Worm (Caenorhabditis elegans) whole organism, young adult: ENCODE data around the gene C10F3.7.

Experiments used
- F52B5.7 ChIP-seq: sonication (generic microtip); optimal IDR thresholded peaks from 2 replicates; lab custom pipeline; 2016; ENCODE audit warnings: mild to moderate bottlenecking, missing genetic modification characterization, missing compliant biosample characterization
- T26A5.8 ChIP-seq: sonication (generic microtip); optimal IDR thresholded peaks from 2 replicates; lab custom pipeline; 2016; ENCODE audit warnings: missing genetic modification characterization, missing compliant biosample characterization
- ZK185.1 ChIP-seq: sonication (generic microtip); optimal IDR thresholded peaks from 2 replicates; lab custom pipeline; 2016; ENCODE audit warnings: mild to moderate bottlenecking, missing genetic modification characterization, missing compliant biosample characterization; ENCODE audit not compliant: poor library complexity, severe bottlenecking
- ceh-27 ChIP-seq: fragments of 200-800 bp; sonication (Bioruptor generic); optimal IDR thresholded peaks from 2 replicates; lab custom pipeline; 2018; ENCODE audit warnings: mild to moderate bottlenecking, missing genetic modification characterization, moderate library complexity, missing compliant biosample characterization
- ceh-79 ChIP-seq: sonication (generic microtip); optimal IDR thresholded peaks from 2 replicates; lab custom pipeline; 2017; ENCODE audit warnings: mild to moderate bottlenecking, missing genetic modification characterization, missing compliant biosample characterization
- die-1 ChIP-seq: sonication (generic microtip); optimal IDR thresholded peaks from 2 replicates; lab custom pipeline; 2016; ENCODE audit warnings: missing genotype, mild to moderate bottlenecking, missing genetic modification characterization, missing compliant biosample characterization
- hlh-12 ChIP-seq: sonication (generic microtip); optimal IDR thresholded peaks from 2 replicates; lab custom pipeline; 2016; ENCODE audit warnings: missing genetic modification characterization, missing compliant biosample characterization
- snpc-1.1 ChIP-seq: sonication (generic microtip); optimal IDR thresholded peaks from 2 replicates; lab custom pipeline; 2017; ENCODE audit warnings: missing genetic modification characterization, mild to moderate bottlenecking, missing compliant biosample characterization, antibody characterized with exemption, moderate library complexity, missing genotype, missing genetic modification reagents; ENCODE audit not compliant: insufficient read depth
- somi-1 ChIP-seq: fragments of 200-800 bp; sonication (Bioruptor generic); optimal IDR thresholded peaks from 2 replicates; lab custom pipeline; 2018; ENCODE audit warnings: mild to moderate bottlenecking, missing genetic modification characterization, missing compliant biosample characterization
- unc-62 ChIP-seq: fragments of 150-350 bp; optimal IDR thresholded peaks from 2 replicates; lab custom pipeline; 2014; ENCODE audit warnings: missing biosample characterization, missing genetic modification reagents, missing genetic modification characterization
- ztf-18 ChIP-seq: sonication (generic microtip); optimal IDR thresholded peaks from 2 replicates; lab custom pipeline; 2016; ENCODE audit warnings: missing genotype, mild to moderate bottlenecking, missing genetic modification characterization, missing compliant biosample characterization
- ztf-6 ChIP-seq: fragments of 200-800 bp; sonication (Bioruptor generic); IDR thresholded peaks from 2 replicates; pipeline ENCODE4 v1.3.6; 2022; ENCODE audit warnings: missing genetic modification reagents, missing genetic modification characterization, missing compliant biosample characterization

DNA sequence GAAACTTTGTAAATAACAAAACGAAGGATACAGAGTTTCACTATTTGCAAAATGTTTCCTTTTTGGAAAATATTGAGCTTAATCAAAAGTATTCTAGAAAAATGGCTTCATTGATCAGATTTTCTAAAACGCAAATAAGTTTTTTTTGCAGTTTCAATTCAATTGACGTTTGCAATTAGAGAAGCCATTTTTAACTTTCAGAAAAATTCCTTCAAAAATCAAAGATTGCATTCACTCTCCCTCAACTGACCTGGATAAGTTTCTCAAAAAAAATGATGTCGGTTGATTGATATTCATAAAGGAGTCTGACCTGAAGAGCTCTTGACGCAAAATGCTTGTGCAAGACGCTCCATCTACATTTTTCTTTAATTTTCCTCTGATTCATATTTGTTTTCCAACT is 12.9 kb downstream of the C10F3.7 start:
- no peak for TF ChIP-seq somi-1 (GFP tag; lab: Kevin White, UChicago)
- TF ChIP-seq ztf-18 (tag; lab: Kevin White, UChicago): no peak
- no peak for TF ChIP-seq ZK185.1
- no peak for TF ChIP-seq unc-62 (GFP tag; lab: Kevin White, UChicago)
- no peak for TF ChIP-seq die-1 (tag; lab: Kevin White, UChicago)
- no peak for TF ChIP-seq snpc-1.1
- TF ChIP-seq T26A5.8 (tag; lab: Kevin White, UChicago): no peak
- no peak for TF ChIP-seq hlh-12 (tag; lab: Kevin White, UChicago)
- TF ChIP-seq ceh-27: no peak
- no peak for TF ChIP-seq F52B5.7 (tag; lab: Kevin White, UChicago)
- TF ChIP-seq ztf-6 (GFP tag; lab: Robert Waterston, UW): no peak
- TF ChIP-seq ceh-79: no peak
